Worm (Caenorhabditis elegans): ENCODE results near the gene F54D12.1.

ce11 chrII:1423660-1424059 lies 23.5 kb downstream of the F54D12.1 start, which contains the start of gene Y51H7C.10:
- TF ChIP-seq ama-1 (optimal IDR thresholded peaks at IDR 0.05) (no peak), ceh-36 (tag; optimal IDR thresholded peaks at IDR 0.05) (no peak), B0310.2 (tag; optimal IDR thresholded peaks at IDR 0.05) (no peak), tbx-37 (GFP tag; conservative IDR thresholded peaks at IDR 0.05) (no peak), F13C5.2 (tag; optimal IDR thresholded peaks at IDR 0.05) (no peak), ceh-13 (GFP tag; optimal IDR thresholded peaks at IDR 0.05) (no peak), hmg-4 (GFP tag; optimal IDR thresholded peaks at IDR 0.05) (no peak), tra-4 (tag; optimal IDR thresholded peaks at IDR 0.05) (no peak), aly-1 (tag; optimal IDR thresholded peaks at IDR 0.05) (no peak), flt-1 (GFP tag; IDR thresholded peaks at IDR 0.05) (no peak), ets-7 (tag; optimal IDR thresholded peaks at IDR 0.05) (no peak)

Measured in whole organism, early embryonic.